Worm (Caenorhabditis elegans): Measurements from ENCODE around the gene snb-1.

DNA sequence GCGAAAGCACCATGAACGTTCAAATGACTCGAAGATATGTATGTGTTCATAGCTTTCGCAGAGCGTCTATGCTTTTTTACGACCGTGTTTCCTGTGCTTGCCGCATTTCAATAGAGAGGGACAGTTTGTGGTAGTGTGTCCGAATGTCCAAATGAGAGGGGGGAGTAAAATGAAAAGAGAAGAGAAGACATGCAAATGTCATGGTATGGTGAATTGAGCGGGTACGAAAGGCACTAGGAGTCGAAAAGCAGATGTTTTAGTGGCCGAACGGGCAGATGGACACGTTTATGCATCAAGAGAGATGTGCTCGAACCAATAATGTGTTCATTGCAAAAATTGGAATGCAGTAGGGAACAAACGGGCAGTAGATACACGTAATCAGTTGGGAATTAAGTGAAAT is 29.2 kb upstream of the snb-1 start:
- no peak for TF ChIP-seq ceh-6 (GFP tag; optimal IDR thresholded peaks at IDR 0.05)
- no peak for TF ChIP-seq tbx-2 (tag; optimal IDR thresholded peaks at IDR 0.05)
- TF ChIP-seq ceh-22 (tag; optimal IDR thresholded peaks at IDR 0.05): no peak
- no peak for TF ChIP-seq madf-2 (tag; optimal IDR thresholded peaks at IDR 0.05)
- no peak for TF ChIP-seq ceh-24 (tag; optimal IDR thresholded peaks at IDR 0.05)
- TF ChIP-seq ceh-9 (tag; optimal IDR thresholded peaks at IDR 0.05): no peak
- TF ChIP-seq pag-3 (tag; optimal IDR thresholded peaks at IDR 0.05; ENCODE audit: borderline replicate concordance): no peak
- no peak for TF ChIP-seq pqm-1 (tag; optimal IDR thresholded peaks at IDR 0.05)
- no peak for TF ChIP-seq hlh-30 (tag; optimal IDR thresholded peaks at IDR 0.05; ENCODE audit: insufficient read depth)
- TF ChIP-seq unc-55 (GFP tag; optimal IDR thresholded peaks at IDR 0.05): no peak
